Fruit fly (Drosophila melanogaster): ENCODE results near the gene dpy.

dpy gene

DNA sequence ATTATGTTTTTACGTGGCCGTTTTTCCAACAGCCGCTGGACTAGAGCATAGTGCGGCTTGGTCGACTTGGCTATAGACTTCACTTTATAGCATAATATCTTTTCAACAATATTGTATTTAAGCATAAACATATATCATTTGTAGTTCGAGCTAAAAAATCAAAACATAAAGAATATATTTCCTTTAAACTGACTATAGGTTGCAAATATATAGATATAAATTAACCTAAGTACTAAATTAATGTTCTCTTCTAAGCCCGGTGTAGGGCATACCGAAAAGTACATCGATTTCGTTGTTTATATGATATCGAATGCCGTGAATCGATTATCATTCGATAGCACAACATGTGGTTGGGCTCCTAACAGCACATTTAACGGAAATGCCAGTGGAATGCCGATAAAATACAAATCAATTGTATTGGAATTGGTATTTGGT is 165.5 kb downstream of the dpy start, which contains the start of gene MFS18 (continued):
- TF ChIP-seq Gug (GFP tag; IDR thresholded peaks at IDR 0.05), result peak; percentile 99
- peak; percentile 94 for TF ChIP-seq CG6792 (GFP tag; optimal IDR thresholded peaks at IDR 0.05)
- peak; percentile 98 for TF ChIP-seq CG8632 (GFP tag; optimal IDR thresholded peaks at IDR 0.05)
- TF ChIP-seq net (GFP tag; optimal IDR thresholded peaks at IDR 0.05), result peak; percentile 97
- peak; percentile 99 for TF ChIP-seq CG7368 (GFP tag; optimal IDR thresholded peaks at IDR 0.05)
- TF ChIP-seq CG11762 (GFP tag; optimal IDR thresholded peaks at IDR 0.05; ENCODE audit: insufficient read depth), result peak; percentile 99
- TF ChIP-seq achi (GFP tag; optimal IDR thresholded peaks at IDR 0.05), result peak; percentile 97
- peak; percentile 92 for TF ChIP-seq Eip75B (GFP tag; optimal IDR thresholded peaks at IDR 0.05)
- TF ChIP-seq CG11294 (GFP tag; IDR thresholded peaks at IDR 0.05), result peak; percentile 99
- peak; percentile 98 for TF ChIP-seq svp (GFP tag)
- peak; percentile 98 for TF ChIP-seq CG6276 (GFP tag; optimal IDR thresholded peaks at IDR 0.05)
- peak; percentile 98 for TF ChIP-seq esn (GFP tag; optimal IDR thresholded peaks at IDR 0.05)
- TF ChIP-seq CG10631 (GFP tag; optimal IDR thresholded peaks at IDR 0.05), result peak; percentile 97
- TF ChIP-seq Ets96B (tag; optimal IDR thresholded peaks at IDR 0.05), result peak; percentile 89
- TF ChIP-seq CG10669 (GFP tag; optimal IDR thresholded peaks at IDR 0.05), result peak; percentile 99
- TF ChIP-seq Hr4 (GFP tag; optimal IDR thresholded peaks at IDR 0.05), result peak; percentile 96
- TF ChIP-seq CG3919 (GFP tag; optimal IDR thresholded peaks at IDR 0.05), result peak; percentile 97
- TF ChIP-seq Lpt (GFP tag; optimal IDR thresholded peaks at IDR 0.05), result peak; percentile 93
- peak; percentile 93 for TF ChIP-seq cyc (GFP tag; optimal IDR thresholded peaks at IDR 0.05)
- TF ChIP-seq CG16779 (tag; optimal IDR thresholded peaks at IDR 0.05), result no peak
- TF ChIP-seq Sox102F (GFP tag; optimal IDR thresholded peaks at IDR 0.05), result peak; percentile 94
- TF ChIP-seq lz (GFP tag; optimal IDR thresholded peaks at IDR 0.05), result peak; percentile 94

dm6 chr2L:4444457-4444856 is 169.6 kb downstream of the dpy start, which contains the start of the genes morgue and Elp3:
Gene morgue, minus strand, starts transcription at chr2L:4444680.
Gene Elp3, plus strand, starts transcription at chr2L:4444732.
- TF ChIP-seq CG8119 (GFP tag; IDR thresholded peaks at IDR 0.05) (no peak), CG32006 (GFP tag; optimal IDR thresholded peaks at IDR 0.05) (no peak), spab (GFP tag; optimal IDR thresholded peaks at IDR 0.05) (no peak), Gug (GFP tag; IDR thresholded peaks at IDR 0.05) (no peak), CG6854 (GFP tag; optimal IDR thresholded peaks at IDR 0.05) (peak; percentile 20), pdm3 (GFP tag; optimal IDR thresholded peaks at IDR 0.05) (no peak), esn (GFP tag; optimal IDR thresholded peaks at IDR 0.05) (no peak), CG11762 (GFP tag; optimal IDR thresholded peaks at IDR 0.05; ENCODE audit: insufficient read depth) (no peak), Sox102F (GFP tag; optimal IDR thresholded peaks at IDR 0.05) (no peak), fkh (GFP tag; optimal IDR thresholded peaks at IDR 0.05) (peak; percentile 77), dac (GFP tag; optimal IDR thresholded peaks at IDR 0.05) (no peak)

dm6 chr2L:4442010-4442587 is 172.0 kb downstream of the dpy start, which contains the start of the genes Sfp24F and CG15432:
Gene Sfp24F, minus strand, starts transcription at chr2L:4442060.
Gene CG15432, plus strand, starts transcription at chr2L:4442320.
- TF ChIP-seq fkh (GFP tag; optimal IDR thresholded peaks at IDR 0.05) (peak; percentile 87), OdsH (GFP tag; optimal IDR thresholded peaks at IDR 0.05) (no peak), Lpt (GFP tag; optimal IDR thresholded peaks at IDR 0.05) (no peak), CG31627 (GFP tag; optimal IDR thresholded peaks at IDR 0.05) (no peak)

DNA sequence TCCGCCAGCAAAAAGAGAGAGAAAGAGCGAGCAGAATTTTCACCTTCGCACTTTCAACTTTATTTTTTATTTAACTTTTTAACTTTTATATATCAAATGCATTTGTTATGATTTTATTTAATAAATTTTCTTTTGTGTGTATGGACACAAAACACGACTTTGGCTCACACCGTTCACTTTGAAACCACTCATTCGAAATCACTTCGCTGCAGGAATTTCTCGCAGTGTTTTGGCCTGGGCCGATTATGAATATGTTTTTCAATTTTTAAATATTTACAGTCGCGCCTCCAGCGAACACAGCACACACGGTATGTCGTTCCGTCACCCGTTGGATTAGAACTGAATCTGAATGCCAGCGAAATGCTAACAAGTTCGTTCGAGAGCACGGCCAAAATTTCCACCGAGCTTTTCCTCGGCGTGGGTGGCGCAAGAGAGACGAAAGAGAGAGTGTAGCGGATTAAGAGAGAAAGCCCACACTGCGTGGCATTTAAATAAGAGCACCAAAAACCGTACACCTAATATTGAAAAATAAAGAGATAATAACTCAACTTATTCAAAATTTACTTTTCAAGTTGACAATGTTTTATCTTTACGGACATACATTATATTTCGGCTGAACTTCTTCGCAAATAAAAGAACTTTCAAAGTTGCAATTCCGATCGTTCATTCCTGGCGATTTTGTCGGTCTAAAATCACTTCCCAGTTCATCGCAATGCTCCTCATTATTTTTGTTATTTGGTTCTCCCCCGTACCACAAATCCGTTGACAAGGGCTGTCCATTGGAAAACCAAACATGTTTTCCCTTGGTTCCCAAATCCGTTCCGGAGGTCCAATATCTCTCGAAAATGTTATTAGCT is 173.0 kb downstream of the dpy start, which contains the start of gene CG15431:
TSS of gene CG15431 (minus strand) at position 402 of the 857 bp plus-strand sequence.
- TF ChIP-seq CG6163 (GFP tag; IDR thresholded peaks at IDR 0.05) (peak; percentile 56; the same call in 1 of the 3 replicates), Ets21C (GFP tag; optimal IDR thresholded peaks at IDR 0.05) (no peak), Hr39 (GFP tag; optimal IDR thresholded peaks at IDR 0.05) (no peak), CG15336 (GFP tag; IDR thresholded peaks at IDR 0.05) (peak; percentile 40; the same call in 1 of the 2 replicates), salr (GFP tag; optimal IDR thresholded peaks at IDR 0.05) (peak; percentile 56 to 82), eg (GFP tag; IDR thresholded peaks at IDR 0.05) (0 out of 3 replicates have a peak, but pooled peaks have one; percentile 40), dac (GFP tag; optimal IDR thresholded peaks at IDR 0.05) (no peak), CG8119 (GFP tag; IDR thresholded peaks at IDR 0.05) (peak; percentile 47; the same call in 1 of the 3 replicates)

Data from whole organism, prepupa.